Fruit fly (Drosophila melanogaster) whole organism, prepupa: ENCODE measurements around the gene RhoGAP100F.

Experiments
- CG6276 ChIP-seq: fragments of 200-800 bp; sonication (Bioruptor generic); optimal IDR thresholded peaks from 2 replicates; lab custom pipeline; 2017; ENCODE audit warnings: missing biosample characterization, mild to moderate bottlenecking, missing genetic modification characterization
- Lpt ChIP-seq: fragments of 200-800 bp; sonication (Bioruptor generic); optimal IDR thresholded peaks from 3 replicates; lab custom pipeline; 2016; ENCODE audit warnings: missing biosample characterization, missing genetic modification characterization
- pdm3 ChIP-seq: fragments of 200-800 bp; sonication (Bioruptor generic); optimal IDR thresholded peaks from 3 replicates; lab custom pipeline; 2016; ENCODE audit warnings: missing biosample characterization, missing genetic modification characterization

DNA sequence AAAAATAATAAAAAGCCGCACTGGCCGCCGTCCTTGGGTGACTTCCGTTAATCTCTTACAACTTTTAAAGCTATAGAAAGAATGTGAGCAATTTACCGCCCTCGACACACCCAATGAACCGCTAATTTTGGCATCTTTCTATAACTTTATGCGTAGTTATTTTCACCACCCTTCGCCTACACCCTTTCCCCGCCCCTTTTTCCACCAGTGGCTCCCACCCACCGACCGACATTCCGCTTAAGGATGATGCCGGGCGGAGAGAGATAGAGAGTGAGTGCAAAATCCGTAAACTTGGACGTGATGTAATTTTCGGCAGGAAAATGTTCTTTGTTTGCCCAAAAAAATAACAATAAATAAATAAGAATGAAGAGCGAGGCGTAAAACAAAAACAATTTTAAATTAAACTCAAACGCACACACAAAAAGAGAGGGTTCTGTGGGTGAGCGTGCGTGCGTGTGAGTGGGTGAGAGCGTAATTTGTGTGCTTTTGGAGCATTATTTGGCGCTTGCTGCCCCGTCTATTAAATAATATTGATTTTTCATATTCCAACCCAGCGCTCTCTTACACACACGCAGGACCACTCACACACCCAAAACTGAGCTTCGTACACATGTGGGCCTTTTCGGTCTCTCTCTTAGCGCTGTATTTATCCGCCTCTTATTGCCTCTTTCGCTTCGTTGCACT, 34.8 kb upstream of the RhoGAP100F start:
- no peak for TF ChIP-seq CG6276 (GFP tag; lab: Kevin White, UChicago)
- TF ChIP-seq Lpt (GFP tag; lab: Kevin White, UChicago), result no peak
- TF ChIP-seq pdm3 (GFP tag; lab: Kevin White, UChicago), result no peak
